Fruit fly (Drosophila melanogaster) whole organism, adult: ENCODE data around the gene sac.
A peak's percentile ranks its signal among the peaks of the same experiment; 100 is the strongest.

ENCODE experiments used
- CG11617 ChIP-seq: fragments of 200-800 bp; sonication (Bioruptor generic); optimal IDR thresholded peaks from 2 replicates; lab custom pipeline; 2017; ENCODE audit warnings: mild to moderate bottlenecking, missing biosample characterization, missing genetic modification reagents, missing genetic modification characterization
- CG12768 ChIP-seq: fragments of 200-800 bp; sonication (Bioruptor generic); optimal IDR thresholded peaks from 2 replicates; lab custom pipeline; 2017; ENCODE audit warnings: missing biosample characterization, missing genetic modification characterization, mild to moderate bottlenecking, moderate library complexity, missing genetic modification reagents
- CG14711 ChIP-seq: fragments of 200-800 bp; sonication (Bioruptor generic); optimal IDR thresholded peaks from 2 replicates; lab custom pipeline; 2018; ENCODE audit warnings: missing biosample characterization, mild to moderate bottlenecking, missing genetic modification characterization, moderate library complexity
- CG1620 ChIP-seq: fragments of 200-800 bp; sonication (Bioruptor generic); optimal IDR thresholded peaks from 2 replicates; lab custom pipeline; 2016; ENCODE audit warnings: missing biosample characterization, missing genetic modification characterization
- CG33017 ChIP-seq: fragments of 200-800 bp; sonication (Bioruptor generic); optimal IDR thresholded peaks from 2 replicates; lab custom pipeline; 2018; ENCODE audit warnings: missing biosample characterization, mild to moderate bottlenecking, missing genetic modification characterization, moderate library complexity
- CG5204 ChIP-seq: fragments of 200-800 bp; sonication (Bioruptor generic); optimal IDR thresholded peaks from 2 replicates; lab custom pipeline; 2016; ENCODE audit warnings: missing biosample characterization, missing genetic modification characterization
- CG7045 ChIP-seq: fragments of 200-800 bp; sonication (Bioruptor generic); optimal IDR thresholded peaks from 2 replicates; lab custom pipeline; 2017; ENCODE audit warnings: missing biosample characterization, mild to moderate bottlenecking, missing genetic modification characterization
- CG7101 ChIP-seq: fragments of 200-800 bp; sonication (Bioruptor generic); optimal IDR thresholded peaks from 2 replicates; lab custom pipeline; 2018; ENCODE audit warnings: missing biosample characterization, mild to moderate bottlenecking, missing genetic modification characterization, moderate library complexity
- Clk ChIP-seq: fragments of 200-800 bp; sonication (Bioruptor generic); optimal IDR thresholded peaks from 2 replicates; lab custom pipeline; 2017; ENCODE audit warnings: missing biosample characterization, missing genetic modification characterization
- Crg-1 ChIP-seq: fragments of 200-800 bp; sonication (Bioruptor generic); optimal IDR thresholded peaks from 2 replicates; lab custom pipeline; 2016; ENCODE audit warnings: missing biosample characterization, missing genetic modification characterization
- Hr96 ChIP-seq: fragments of 200-800 bp; sonication (Bioruptor generic); optimal IDR thresholded peaks from 2 replicates; lab custom pipeline; 2016; ENCODE audit warnings: missing biosample characterization, missing genetic modification characterization
- Mnt ChIP-seq: fragments of 200-800 bp; sonication (Bioruptor generic); optimal IDR thresholded peaks from 2 replicates; lab custom pipeline; 2016; ENCODE audit warnings: missing biosample characterization, mild to moderate bottlenecking, missing genetic modification characterization
- bab1 ChIP-seq: fragments of 200-800 bp; sonication (Bioruptor generic); optimal IDR thresholded peaks from 3 replicates; lab custom pipeline; 2019; ENCODE audit warnings: missing biosample characterization, mild to moderate bottlenecking, missing genetic modification characterization, moderate library complexity
- cic ChIP-seq: fragments of 200-800 bp; sonication (Bioruptor generic); optimal IDR thresholded peaks from 2 replicates; lab custom pipeline; 2017; ENCODE audit warnings: missing biosample characterization, mild to moderate bottlenecking, missing genetic modification characterization, moderate library complexity
- cnc ChIP-seq, 2 experiments: fragments of >200 bp; optimal IDR thresholded peaks; 2 replicates each; lab custom pipeline; 2017
- kay ChIP-seq: fragments of 200-800 bp; sonication (Bioruptor generic); peaks from one replicate; lab custom pipeline; 2016; ENCODE audit warnings: missing biosample characterization, missing genetic modification characterization, borderline replicate concordance
- ovo ChIP-seq: fragments of 200-800 bp; sonication (Bioruptor generic); optimal IDR thresholded peaks from 2 replicates; lab custom pipeline; 2016; ENCODE audit warnings: missing biosample characterization, missing genetic modification characterization
- pad ChIP-seq: fragments of 200-800 bp; sonication (Bioruptor generic); optimal IDR thresholded peaks from 3 replicates; lab custom pipeline; 2017; ENCODE audit warnings: missing biosample characterization, missing genetic modification characterization, mild to moderate bottlenecking, moderate library complexity, missing genetic modification reagents
- tj ChIP-seq: fragments of 200-800 bp; sonication (Bioruptor generic); optimal IDR thresholded peaks from 3 replicates; lab custom pipeline; 2017; ENCODE audit warnings: missing biosample characterization, mild to moderate bottlenecking, missing genetic modification characterization, moderate library complexity
- toe ChIP-seq: fragments of 200-800 bp; sonication (Bioruptor generic); optimal IDR thresholded peaks from 2 replicates; lab custom pipeline; 2016; ENCODE audit warnings: missing biosample characterization, missing genetic modification characterization

Gene sac

DNA sequence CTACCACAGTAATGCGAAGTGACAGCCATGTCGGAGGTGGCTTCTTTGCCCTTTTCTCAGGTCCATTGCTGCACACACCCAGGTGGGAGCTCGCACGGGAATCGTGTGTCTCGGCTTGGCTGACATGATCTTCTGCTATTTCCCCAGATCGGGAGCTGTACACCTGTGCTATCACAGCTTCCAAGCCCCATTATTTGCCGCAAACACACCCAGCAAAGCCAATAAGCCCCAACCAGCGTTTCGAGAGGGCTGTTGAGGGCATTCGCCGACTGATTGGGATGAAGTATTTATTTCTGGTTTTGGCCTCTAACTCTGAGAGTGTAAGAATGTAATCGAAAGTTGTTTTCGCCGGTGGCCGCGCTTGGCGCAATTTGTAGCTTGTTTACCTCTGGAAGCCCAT lies 23.0 kb upstream of the sac start:
- TF ChIP-seq CG12768 = no peak
- TF ChIP-seq Crg-1 = no peak
- TF ChIP-seq CG33017 (tag; lab: Kevin White, UChicago) = no peak
- no peak for TF ChIP-seq toe (GFP tag; lab: Kevin White, UChicago)
- no peak for TF ChIP-seq CG11617 (GFP tag; lab: Kevin White, UChicago)
- TF ChIP-seq cic = no peak
- no peak for TF ChIP-seq Hr96 (GFP tag; lab: Kevin White, UChicago)
- TF ChIP-seq CG1620 (GFP tag; lab: Kevin White, UChicago) = no peak
- TF ChIP-seq tj (GFP tag; lab: Kevin White, UChicago) = no peak
- TF ChIP-seq CG14711 (tag; lab: Kevin White, UChicago) = no peak
- TF ChIP-seq kay (GFP tag; lab: Kevin White, UChicago) = no peak
- no peak for TF ChIP-seq Clk (GFP tag; lab: Kevin White, UChicago)
- no peak for TF ChIP-seq CG7045 (GFP tag; lab: Kevin White, UChicago)
- no peak for TF ChIP-seq Mnt (GFP tag; lab: Kevin White, UChicago)

DNA sequence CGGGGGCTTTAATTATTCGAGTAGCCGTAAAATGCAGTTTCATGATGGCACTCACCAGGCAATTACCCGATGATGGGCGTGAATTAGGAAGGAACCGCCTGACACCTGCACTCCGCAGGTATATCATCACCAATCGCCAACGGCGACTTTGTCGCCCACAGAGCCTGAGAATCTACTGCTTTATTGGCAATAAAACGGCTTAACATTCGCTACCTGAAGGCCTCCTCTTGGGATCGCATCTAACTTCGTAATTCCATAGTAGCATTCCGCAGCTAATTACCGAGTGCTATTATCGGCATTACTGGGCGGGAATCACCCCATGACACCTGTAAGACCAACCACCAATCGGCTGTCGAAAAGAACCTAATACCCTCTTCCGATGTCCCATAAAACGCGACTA lies 22.3 kb upstream of the sac start:
- TF ChIP-seq CG1620 (GFP tag; lab: Kevin White, UChicago) (no peak), CG14711 (tag; lab: Kevin White, UChicago) (no peak), tj (GFP tag; lab: Kevin White, UChicago) (no peak), CG33017 (tag; lab: Kevin White, UChicago) (no peak), bab1 (GFP tag; lab: Kevin White, UChicago) (no peak), CG5204 (GFP tag; lab: Kevin White, UChicago) (no peak), ovo (no peak), pad (GFP tag; lab: Kevin White, UChicago) (no peak), CG7045 (GFP tag; lab: Kevin White, UChicago) (no peak), cic (no peak), toe (GFP tag; lab: Kevin White, UChicago) (no peak), CG7101 (tag; lab: Kevin White, UChicago) (no peak), Crg-1 (no peak), CG12768 (no peak), Hr96 (GFP tag; lab: Kevin White, UChicago) (no peak)

DNA sequence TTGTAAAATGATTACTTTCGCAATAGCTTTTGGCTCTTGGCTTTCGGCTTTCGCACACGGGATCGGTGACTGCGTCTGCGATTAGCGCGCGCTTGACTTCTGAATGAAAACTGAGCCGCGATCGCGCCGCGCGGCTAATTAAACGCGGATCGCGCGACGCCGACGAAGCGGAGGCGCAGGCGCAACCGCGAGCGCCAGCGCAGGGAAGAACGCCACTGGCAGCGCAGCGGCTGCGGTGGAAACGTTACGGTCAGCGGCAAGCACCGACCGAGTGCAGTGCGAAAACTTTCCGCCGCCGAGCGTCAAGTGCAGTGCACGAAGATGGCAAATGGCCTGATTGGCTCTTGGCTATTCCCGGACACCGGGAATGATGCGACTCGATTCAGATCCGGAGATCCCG lies 17.8 kb upstream of the sac start, which contains the start of gene CG31522:
CG31522 (minus strand) TSS at position 101 of the 400 bp plus-strand sequence.
- TF ChIP-seq CG12768 (no peak), kay (GFP tag; lab: Kevin White, UChicago) (no peak), pad (GFP tag; lab: Kevin White, UChicago) (no peak), cnc (optimal IDR thresholded peaks at IDR 0.05; lab: Kevin White, UChicago) (no peak), Mnt (GFP tag; lab: Kevin White, UChicago) (no peak), CG7101 (tag; lab: Kevin White, UChicago) (no peak), CG11617 (GFP tag; lab: Kevin White, UChicago) (no peak), Hr96 (GFP tag; lab: Kevin White, UChicago) (no peak), CG14711 (tag; lab: Kevin White, UChicago) (no peak), ovo (no peak), Crg-1 (no peak)

DNA sequence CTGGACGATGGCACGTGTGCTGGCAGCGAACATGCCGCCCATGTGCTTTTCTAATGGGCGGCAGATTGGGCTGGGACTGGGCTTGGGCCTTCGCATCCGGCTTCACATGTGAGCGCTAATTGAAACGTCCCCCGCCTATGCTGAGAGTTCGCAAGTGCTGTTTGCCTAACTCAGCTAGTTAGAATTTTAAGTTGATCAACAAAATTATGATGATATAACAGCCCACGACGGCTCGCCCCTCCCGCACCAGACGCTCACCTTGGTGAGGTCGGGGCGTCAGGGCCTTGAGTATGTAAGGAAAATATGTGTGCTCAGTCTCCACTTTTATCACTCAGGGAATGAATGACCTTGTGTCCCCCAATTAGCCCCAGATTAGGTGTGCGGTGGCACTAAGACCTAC lies 13.7 kb upstream of the sac start:
- TF ChIP-seq Mnt (GFP tag; lab: Kevin White, UChicago) (no peak), kay (GFP tag; lab: Kevin White, UChicago) (no peak), ovo (no peak), CG5204 (GFP tag; lab: Kevin White, UChicago) (no peak), CG12768 (no peak), Clk (GFP tag; lab: Kevin White, UChicago) (no peak), CG33017 (tag; lab: Kevin White, UChicago) (no peak), toe (GFP tag; lab: Kevin White, UChicago) (no peak), bab1 (GFP tag; lab: Kevin White, UChicago) (no peak), cic (no peak)

DNA sequence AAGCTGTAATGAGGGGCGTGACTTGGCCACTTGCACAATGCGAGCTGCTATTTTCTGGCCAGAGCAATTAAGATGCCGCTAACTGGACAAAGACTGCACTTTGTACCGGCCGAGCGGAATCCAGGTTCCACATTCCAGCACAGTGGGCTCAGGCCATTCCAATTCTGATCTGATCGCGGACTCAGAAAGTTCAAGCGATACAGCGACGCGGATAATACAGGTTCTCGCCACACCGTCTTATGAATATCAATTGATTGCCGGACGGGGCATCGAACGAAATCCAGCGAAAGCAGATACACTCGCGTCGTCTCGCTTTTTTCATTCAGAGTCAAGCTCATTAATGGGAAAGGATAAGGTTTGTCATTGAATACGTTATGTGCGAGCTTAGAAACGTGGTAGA lies 11.7 kb upstream of the sac start:
- TF ChIP-seq CG7045 (GFP tag; lab: Kevin White, UChicago) = no peak
- TF ChIP-seq toe (GFP tag; lab: Kevin White, UChicago) = no peak
- no peak for TF ChIP-seq tj (GFP tag; lab: Kevin White, UChicago)
- peak; percentile 16 for TF ChIP-seq CG12768
- TF ChIP-seq CG33017 (tag; lab: Kevin White, UChicago) = no peak
- peak; percentile 26 for TF ChIP-seq ovo
- TF ChIP-seq CG11617 (GFP tag; lab: Kevin White, UChicago) = no peak
- peak; percentile 1 for TF ChIP-seq CG5204 (GFP tag; lab: Kevin White, UChicago)
- no peak for TF ChIP-seq Clk (GFP tag; lab: Kevin White, UChicago)
- TF ChIP-seq Crg-1 = no peak
- no peak for TF ChIP-seq kay (GFP tag; lab: Kevin White, UChicago)

DNA sequence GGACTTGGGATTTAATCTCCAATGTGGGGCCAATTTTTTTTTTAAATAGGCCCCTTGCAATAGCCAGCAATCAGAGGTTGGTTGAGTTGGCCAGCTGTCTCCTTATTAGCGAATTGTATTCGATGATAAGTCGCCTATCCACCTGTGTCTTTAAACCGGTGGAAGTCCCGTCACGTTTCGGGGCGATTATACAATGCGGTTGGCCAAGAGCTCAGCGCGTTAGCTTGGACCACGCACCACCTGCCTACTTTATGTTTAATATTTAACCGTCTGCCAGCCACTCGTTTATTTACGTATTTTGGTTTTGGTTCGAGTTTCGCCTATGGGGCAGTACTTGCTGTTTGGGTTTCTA lies 9.9 kb upstream of the sac start:
- TF ChIP-seq bab1 (GFP tag; lab: Kevin White, UChicago) (no peak), kay (GFP tag; lab: Kevin White, UChicago) (no peak), CG5204 (GFP tag; lab: Kevin White, UChicago) (no peak), Mnt (GFP tag; lab: Kevin White, UChicago) (no peak), cic (no peak), Hr96 (GFP tag; lab: Kevin White, UChicago) (no peak), Clk (GFP tag; lab: Kevin White, UChicago) (no peak), ovo (no peak), CG12768 (no peak), CG7101 (tag; lab: Kevin White, UChicago) (no peak)
